Fruit fly (Drosophila melanogaster) whole organism, prepupa: ENCODE results near the gene Eig71Ed.

Experiments used
- CG7368 ChIP-seq: fragments of 200-800 bp; sonication (Bioruptor generic); optimal IDR thresholded peaks from 3 replicates; lab custom pipeline; 2016; ENCODE audit warnings: missing biosample characterization, missing genetic modification characterization
- CG9139 ChIP-seq: fragments of 200-800 bp; sonication (Bioruptor generic); optimal IDR thresholded peaks from 3 replicates; lab custom pipeline; 2017; ENCODE audit warnings: missing biosample characterization, mild to moderate bottlenecking, missing genetic modification characterization
- Sox102F ChIP-seq: fragments of 200-800 bp; sonication (Bioruptor generic); optimal IDR thresholded peaks from 2 replicates; lab custom pipeline; 2016; ENCODE audit warnings: missing biosample characterization, mild to moderate bottlenecking, missing genetic modification characterization

DNA sequence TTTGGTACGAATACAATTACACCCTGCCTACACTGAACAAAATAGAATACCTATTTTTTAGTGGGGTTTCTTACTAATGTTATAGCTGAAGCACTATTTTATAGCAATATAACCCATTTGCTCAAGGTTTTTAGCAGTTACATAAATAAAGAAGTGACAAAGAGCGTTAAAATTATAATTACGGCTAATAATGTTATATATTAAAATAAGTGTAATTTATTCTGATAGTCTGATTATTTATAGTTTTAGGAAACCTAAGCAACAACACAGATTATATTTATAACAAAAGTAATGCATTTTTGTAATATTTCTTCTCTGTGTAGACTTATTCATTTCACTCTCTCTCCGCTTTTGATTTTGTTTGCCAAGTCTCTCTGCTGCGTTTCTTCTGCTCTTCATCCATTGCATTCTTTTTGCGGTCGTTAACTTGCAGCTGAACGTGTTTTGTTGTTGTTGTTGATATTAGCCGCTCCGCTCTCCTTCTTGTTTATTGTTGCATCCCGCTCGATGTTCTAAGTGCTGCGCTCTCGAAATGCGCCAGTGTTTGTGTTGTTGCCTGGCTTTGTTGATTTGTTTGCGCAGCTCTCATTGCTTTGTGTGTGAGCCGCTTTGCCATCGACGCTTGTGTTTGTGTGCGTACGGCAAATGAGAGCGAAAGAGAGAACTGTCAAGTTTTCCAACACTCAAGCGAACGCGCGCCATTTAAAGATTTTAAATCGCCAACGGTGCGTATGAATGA lies 26.5 kb upstream of the Eig71Ed start:
- TF ChIP-seq Sox102F (GFP tag; lab: Kevin White, UChicago) (peak; percentile 77), CG9139 (GFP tag; lab: Kevin White, UChicago) (peak; percentile 87), CG7368 (GFP tag; lab: Kevin White, UChicago) (peak; percentile 87)
